Fruit fly (Drosophila melanogaster) whole organism, prepupa: ENCODE results near the gene CG33700.

Source experiments
- Blimp-1 ChIP-seq: fragments of 200-800 bp; sonication (Bioruptor generic); optimal IDR thresholded peaks from 3 replicates; lab custom pipeline; 2017; ENCODE audit warnings: missing biosample characterization, missing genetic modification characterization, mild to moderate bottlenecking, moderate library complexity, missing genetic modification reagents
- CG10669 ChIP-seq: fragments of 200-800 bp; sonication (Bioruptor generic); optimal IDR thresholded peaks from 3 replicates; lab custom pipeline; 2018; ENCODE audit warnings: missing biosample characterization, mild to moderate bottlenecking, missing genetic modification characterization, moderate library complexity
- CG31627 ChIP-seq: fragments of 200-800 bp; sonication (Bioruptor generic); optimal IDR thresholded peaks from 3 replicates; lab custom pipeline; 2016; ENCODE audit warnings: missing biosample characterization, missing genetic modification characterization
- CG32006 ChIP-seq: fragments of 200-800 bp; sonication (Bioruptor generic); optimal IDR thresholded peaks from 3 replicates; lab custom pipeline; 2017; ENCODE audit warnings: missing biosample characterization, mild to moderate bottlenecking, missing genetic modification characterization
- Hr39 ChIP-seq: fragments of 200-800 bp; sonication (Bioruptor generic); optimal IDR thresholded peaks from 2 replicates; lab custom pipeline; 2016; ENCODE audit warnings: missing biosample characterization, missing genetic modification characterization
- OdsH ChIP-seq: fragments of 200-800 bp; sonication (Bioruptor generic); optimal IDR thresholded peaks from 3 replicates; lab custom pipeline; 2016; ENCODE audit warnings: missing biosample characterization, missing genetic modification characterization
- Smox ChIP-seq: fragments of 200-800 bp; sonication (Bioruptor generic); optimal IDR thresholded peaks from 3 replicates; lab custom pipeline; 2016; ENCODE audit warnings: missing biosample characterization, missing genetic modification characterization
- dac ChIP-seq: fragments of 200-800 bp; sonication (Bioruptor generic); optimal IDR thresholded peaks from 2 replicates; lab custom pipeline; 2017; ENCODE audit warnings: missing biosample characterization, mild to moderate bottlenecking, missing genetic modification characterization
- lz ChIP-seq: fragments of 200-800 bp; sonication (Bioruptor generic); optimal IDR thresholded peaks from 3 replicates; lab custom pipeline; 2016; ENCODE audit warnings: missing biosample characterization, missing genetic modification characterization
- ss ChIP-seq, 2 experiments: fragments of 200-800 bp; sonication (Bioruptor generic); optimal IDR thresholded peaks; 2 replicates in 1 of 2; 3 replicates in 1 of 2; lab custom pipeline; 2017 to 2018; ENCODE audit warnings: mild to moderate bottlenecking in 2 of 2, missing biosample characterization in 2 of 2, missing genetic modification characterization in 2 of 2, moderate library complexity in 1 of 2

dm6 chr3L:9476829-9477228 lies 48.5 kb downstream of the CG33700 start, which contains the start of the genes Uch-L5 and Jarid2:
- TF ChIP-seq CG10669 (no peak), lz (GFP tag; lab: Kevin White, UChicago) (peak; percentile 35), ss (GFP tag; optimal IDR thresholded peaks at IDR 0.05; lab: Kevin White, UChicago) (peak in 1 of 2 experiments; percentile 33), dac (GFP tag; lab: Kevin White, UChicago) (no peak), CG31627 (GFP tag; lab: Kevin White, UChicago) (peak; percentile 63), CG32006 (no peak), Hr39 (GFP tag; lab: Kevin White, UChicago) (no peak), OdsH (GFP tag; lab: Kevin White, UChicago) (no peak), Smox (GFP tag; lab: Kevin White, UChicago) (no peak), Blimp-1 (GFP tag; lab: Kevin White, UChicago) (no peak)
